Fruit fly (Drosophila melanogaster): Measurements from ENCODE around the gene PH4alphaEFB.

The PH4alphaEFB gene

DNA sequence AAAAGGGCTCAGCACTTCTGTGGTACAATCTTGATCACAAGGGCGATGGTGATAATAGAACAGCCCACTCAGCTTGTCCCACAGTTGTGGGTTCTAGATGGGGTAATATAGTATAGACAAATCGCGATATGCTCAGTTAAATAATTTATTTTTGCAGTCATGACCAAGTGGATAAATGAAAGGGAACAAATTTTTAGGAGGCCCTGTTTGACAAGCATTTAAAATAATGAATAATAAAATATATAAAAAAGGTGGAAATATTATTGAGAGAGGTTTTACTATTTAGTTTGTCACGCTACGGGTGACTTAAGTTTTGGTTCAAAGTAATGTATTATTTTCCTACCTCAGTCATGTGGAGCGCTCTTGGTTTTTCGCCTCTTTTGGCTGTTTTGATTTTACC is 41.9 kb downstream of the PH4alphaEFB start, which contains the start of gene CG34041:
CG34041 (plus strand) TSS at position 301 of the 400 bp plus-strand sequence.
- no peak for TF ChIP-seq OdsH (GFP tag; optimal IDR thresholded peaks at IDR 0.05)
- TF ChIP-seq eg (GFP tag; IDR thresholded peaks at IDR 0.05) = no peak
- TF ChIP-seq CG8319 (GFP tag; optimal IDR thresholded peaks at IDR 0.05) = no peak

dm6 chr3R:30512114-30512513 is 46.3 kb downstream of the PH4alphaEFB start, which contains the start of gene PH4alphaNE2:
Gene PH4alphaNE2, minus strand, starts transcription at chr3R:30512214.
- TF ChIP-seq cyc (GFP tag; optimal IDR thresholded peaks at IDR 0.05) (no peak), svp (GFP tag) (no peak), Eip78C (GFP tag) (no peak), Eip75B (GFP tag; optimal IDR thresholded peaks at IDR 0.05) (no peak), Smox (GFP tag; optimal IDR thresholded peaks at IDR 0.05) (no peak), fd85E (GFP tag; optimal IDR thresholded peaks at IDR 0.05) (no peak), CG15336 (GFP tag; IDR thresholded peaks at IDR 0.05) (no peak)

- TF ChIP-seq Met (GFP tag; optimal IDR thresholded peaks at IDR 0.05) = no peak
- TF ChIP-seq svp (GFP tag) = peak; percentile 1
Measured at dm6 chr3R:30514255-30514827, 48.5 kb downstream of the PH4alphaEFB start, which contains the start of the genes CG31524 and CG9698. Gene CG31524, minus strand, starts transcription at chr3R:30514355. Gene CG9698, plus strand, starts transcription at chr3R:30514777.

dm6 chr3R:30518274-30518873 is 52.5 kb downstream of the PH4alphaEFB start:
- TF ChIP-seq Sox15 (GFP tag; optimal IDR thresholded peaks at IDR 0.05) = no peak
- TF ChIP-seq salr (GFP tag; optimal IDR thresholded peaks at IDR 0.05) = no peak
- no peak for TF ChIP-seq fd59A (GFP tag; optimal IDR thresholded peaks at IDR 0.05)
- no peak for TF ChIP-seq CG8632 (GFP tag; optimal IDR thresholded peaks at IDR 0.05)
- no peak for TF ChIP-seq svp (GFP tag)
- TF ChIP-seq CG11902 (GFP tag; optimal IDR thresholded peaks at IDR 0.05) = no peak
- TF ChIP-seq ss (GFP tag; optimal IDR thresholded peaks at IDR 0.05) = no peak
- TF ChIP-seq CG8119 (GFP tag; IDR thresholded peaks at IDR 0.05) = no peak
- TF ChIP-seq Met (GFP tag; optimal IDR thresholded peaks at IDR 0.05) = no peak
- no peak for TF ChIP-seq Sox102F (GFP tag; optimal IDR thresholded peaks at IDR 0.05)
- no peak for TF ChIP-seq topi (GFP tag; optimal IDR thresholded peaks at IDR 0.05)
- TF ChIP-seq CG32006 (GFP tag; optimal IDR thresholded peaks at IDR 0.05) = no peak
- TF ChIP-seq CG11294 (GFP tag; IDR thresholded peaks at IDR 0.05) = no peak
- TF ChIP-seq Smox (GFP tag; optimal IDR thresholded peaks at IDR 0.05) = no peak
- TF ChIP-seq net (GFP tag; optimal IDR thresholded peaks at IDR 0.05) = no peak
- TF ChIP-seq CG1621 (tag; optimal IDR thresholded peaks at IDR 0.05) = no peak

- no peak for TF ChIP-seq CG3919 (GFP tag; optimal IDR thresholded peaks at IDR 0.05)
- TF ChIP-seq Hr39 (GFP tag; optimal IDR thresholded peaks at IDR 0.05) = no peak
- no peak for TF ChIP-seq cyc (GFP tag; optimal IDR thresholded peaks at IDR 0.05)
- no peak for TF ChIP-seq CG6792 (GFP tag; optimal IDR thresholded peaks at IDR 0.05)
- no peak for TF ChIP-seq Eip78C (GFP tag)
- TF ChIP-seq CG15336 (GFP tag; IDR thresholded peaks at IDR 0.05) = no peak
- TF ChIP-seq Hr4 (GFP tag; optimal IDR thresholded peaks at IDR 0.05) = no peak
- TF ChIP-seq acj6 (GFP tag; optimal IDR thresholded peaks at IDR 0.05) = no peak
- peak; percentile 69 for TF ChIP-seq CG6163 (GFP tag; IDR thresholded peaks at IDR 0.05)
- TF ChIP-seq CG34406 (GFP tag; optimal IDR thresholded peaks at IDR 0.05) = no peak
- TF ChIP-seq CG7368 (GFP tag; optimal IDR thresholded peaks at IDR 0.05) = no peak
- TF ChIP-seq CG32006 (GFP tag; optimal IDR thresholded peaks at IDR 0.05) = peak; percentile 27
- TF ChIP-seq achi (GFP tag; optimal IDR thresholded peaks at IDR 0.05) = no peak
- TF ChIP-seq ss (GFP tag; optimal IDR thresholded peaks at IDR 0.05) = no peak
- no peak for TF ChIP-seq dac (GFP tag; optimal IDR thresholded peaks at IDR 0.05)
- TF ChIP-seq CG31627 (GFP tag; optimal IDR thresholded peaks at IDR 0.05) = no peak
- no peak for TF ChIP-seq Blimp-1 (GFP tag; optimal IDR thresholded peaks at IDR 0.05)
- peak; percentile 31; the same call in 1 of the 3 replicates for TF ChIP-seq CG8119 (GFP tag; IDR thresholded peaks at IDR 0.05)
- TF ChIP-seq CG11294 (GFP tag; IDR thresholded peaks at IDR 0.05) = no peak
- TF ChIP-seq CG8632 (GFP tag; optimal IDR thresholded peaks at IDR 0.05) = no peak
- TF ChIP-seq CG10669 (GFP tag; optimal IDR thresholded peaks at IDR 0.05) = no peak
- TF ChIP-seq topi (GFP tag; optimal IDR thresholded peaks at IDR 0.05) = no peak
- TF ChIP-seq Sox15 (GFP tag; optimal IDR thresholded peaks at IDR 0.05) = no peak
- TF ChIP-seq esn (GFP tag; optimal IDR thresholded peaks at IDR 0.05) = no peak
- no peak for TF ChIP-seq Eip93F (GFP tag; optimal IDR thresholded peaks at IDR 0.05)
- no peak for TF ChIP-seq OdsH (GFP tag; optimal IDR thresholded peaks at IDR 0.05)
- TF ChIP-seq Hr38 (GFP tag; optimal IDR thresholded peaks at IDR 0.05) = no peak
- TF ChIP-seq vri (GFP tag; optimal IDR thresholded peaks at IDR 0.05) = no peak
- no peak for TF ChIP-seq CG1621 (tag; optimal IDR thresholded peaks at IDR 0.05)
- no peak for TF ChIP-seq CG6854 (GFP tag; optimal IDR thresholded peaks at IDR 0.05)
- peak; percentile 54; the same call in 1 of the 3 replicates for TF ChIP-seq eg (GFP tag; IDR thresholded peaks at IDR 0.05)
Measured at dm6 chr3R:30525629-30526028, 59.8 kb downstream of the PH4alphaEFB start.

Data from whole organism, prepupa.